Fruit fly (Drosophila melanogaster): ENCODE data around the gene Jon25Biii.
A peak's percentile ranks its signal among the peaks of the same experiment; 100 is the strongest.

Gene Jon25Biii

dm6 chr2L:4997401-4998259, 47.1 kb upstream of the Jon25Biii start (continued):
- TF ChIP-seq Mes4 (GFP tag; optimal IDR thresholded peaks at IDR 0.05) (peak; percentile 99), Lhr (GFP tag; optimal IDR thresholded peaks at IDR 0.05) (peak; percentile 97), hkb (optimal IDR thresholded peaks at IDR 0.05) (peak; percentile 95), hkb (GFP tag; IDR thresholded peaks at IDR 0.05) (peak; percentile 99), jigr1 (GFP tag; IDR thresholded peaks at IDR 0.05) (peak; percentile 99), da (GFP tag; optimal IDR thresholded peaks at IDR 0.05) (peak; percentile 99), sd (tag; optimal IDR thresholded peaks at IDR 0.05) (peak; percentile 92), Fer2 (tag; optimal IDR thresholded peaks at IDR 0.05) (peak; percentile 96), MTF-1 (GFP tag; optimal IDR thresholded peaks at IDR 0.05; ENCODE audit: borderline replicate concordance) (peak; percentile 98), CG15601 (tag; optimal IDR thresholded peaks at IDR 0.05) (peak; percentile 98), CG3407 (GFP tag; optimal IDR thresholded peaks at IDR 0.05) (peak; percentile 98), CG9932 (GFP tag; IDR thresholded peaks at IDR 0.05) (peak; percentile 100), CG1529 (GFP tag; optimal IDR thresholded peaks at IDR 0.05) (peak; percentile 99), Sox102F (GFP tag; optimal IDR thresholded peaks at IDR 0.05) (peak; percentile 99), onecut (GFP tag; IDR thresholded peaks at IDR 0.05) (peak; percentile 97), pb (GFP tag; optimal IDR thresholded peaks at IDR 0.05) (peak; percentile 99), CG33557 (GFP tag; optimal IDR thresholded peaks at IDR 0.05) (peak; percentile 98), sqz (GFP tag; optimal IDR thresholded peaks at IDR 0.05) (peak; percentile 98), Six4 (GFP tag; optimal IDR thresholded peaks at IDR 0.05) (peak; percentile 99), wdn (GFP tag; IDR thresholded peaks at IDR 0.05) (peak; percentile 98), sug (tag; optimal IDR thresholded peaks at IDR 0.05) (peak; percentile 100), CG10321 (GFP tag; IDR thresholded peaks at IDR 0.05) (peak; percentile 92), al (GFP tag; IDR thresholded peaks at IDR 0.05) (peak; percentile 99), tll (GFP tag; optimal IDR thresholded peaks at IDR 0.05) (no peak), CG1792 (GFP tag; optimal IDR thresholded peaks at IDR 0.05) (peak; percentile 99), CG4282 (GFP tag; optimal IDR thresholded peaks at IDR 0.05) (peak; percentile 99), CG12236 (GFP tag; optimal IDR thresholded peaks at IDR 0.05) (peak; percentile 98), CG10147 (GFP tag; optimal IDR thresholded peaks at IDR 0.05) (peak; percentile 97), CG31224 (GFP tag; IDR thresholded peaks at IDR 0.05) (peak; percentile 97), CG10267 (tag; optimal IDR thresholded peaks at IDR 0.05) (peak; percentile 96), ara (GFP tag; IDR thresholded peaks at IDR 0.05) (peak; percentile 99), CG11085 (GFP tag; IDR thresholded peaks at IDR 0.05) (peak; percentile 99), CG4707 (GFP tag; optimal IDR thresholded peaks at IDR 0.05) (peak; percentile 100), sim (GFP tag; IDR thresholded peaks at IDR 0.05) (peak; percentile 97), maf-S (GFP tag; optimal IDR thresholded peaks at IDR 0.05) (peak; percentile 99), Hey (tag; optimal IDR thresholded peaks at IDR 0.05) (peak; percentile 87), CG8359 (GFP tag; optimal IDR thresholded peaks at IDR 0.05; ENCODE audit: borderline replicate concordance) (peak; percentile 95), Hr78 (GFP tag; optimal IDR thresholded peaks at IDR 0.05) (peak in 1 of 2 experiments; percentile 97), CG9727 (GFP tag; optimal IDR thresholded peaks at IDR 0.05) (peak; percentile 98), CG18011 (GFP tag; optimal IDR thresholded peaks at IDR 0.05) (peak; percentile 91), CG6175 (GFP tag; IDR thresholded peaks at IDR 0.05) (peak; percentile 98), CG6854 (GFP tag; optimal IDR thresholded peaks at IDR 0.05) (peak; percentile 96), nmo (GFP tag; optimal IDR thresholded peaks at IDR 0.05) (peak; percentile 99), CG13624 (GFP tag; optimal IDR thresholded peaks at IDR 0.05) (peak; percentile 99), ken (GFP tag; IDR thresholded peaks at IDR 0.05) (peak; percentile 99), CG13287 (GFP tag; IDR thresholded peaks at IDR 0.05; ENCODE audit: partially characterized antibody) (peak; percentile 69), YL-1 (GFP tag; optimal IDR thresholded peaks at IDR 0.05) (peak; percentile 97), CG6765 (GFP tag; optimal IDR thresholded peaks at IDR 0.05) (peak; percentile 97)
